Fruit fly (Drosophila melanogaster): ENCODE results near the gene Polr3D.

- no peak for TF ChIP-seq Myc (optimal IDR thresholded peaks at IDR 0.05)
- TF ChIP-seq ttk (optimal IDR thresholded peaks at IDR 0.05): no peak
- no peak for TF ChIP-seq psq (optimal IDR thresholded peaks at IDR 0.05)
- TF ChIP-seq h (optimal IDR thresholded peaks at IDR 0.05): no peak
- no peak for TF ChIP-seq Sin3A (optimal IDR thresholded peaks at IDR 0.05)
Observed at dm6 chr3L:18102161-18102565, 7.2 kb downstream of the Polr3D start.

Measured in Kc167 (cell line).